Worm (Caenorhabditis elegans): ENCODE results near the gene acer-1.

Gene acer-1

DNA sequence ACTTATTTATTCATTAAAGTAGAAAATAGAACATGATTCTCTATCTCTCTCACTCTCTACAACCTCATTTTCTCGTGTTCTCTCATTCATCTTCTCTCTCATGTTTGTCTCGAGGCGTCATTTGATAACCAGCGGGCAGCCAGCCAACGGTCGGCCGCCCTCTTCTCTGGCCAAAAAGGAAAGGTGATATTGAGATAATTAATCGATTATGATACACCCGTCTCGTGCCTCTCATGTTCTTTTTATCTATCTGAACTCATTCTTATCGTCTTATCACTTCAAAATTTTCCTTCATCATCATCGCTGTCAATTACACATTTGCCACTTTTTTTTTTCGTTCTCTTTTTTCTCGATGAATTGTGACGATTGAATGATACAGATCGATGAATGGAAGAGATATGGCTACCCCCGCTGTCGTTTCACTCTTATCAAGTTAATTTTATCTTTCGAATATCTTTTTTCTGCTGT, 47.5 kb downstream of the acer-1 start (continued):
- TF ChIP-seq nhr-76 (tag; optimal IDR thresholded peaks at IDR 0.05) (peak; percentile 44), elt-3 (tag; optimal IDR thresholded peaks at IDR 0.05) (peak; percentile 73 to 97 (median 76)), ceh-16 (tag; optimal IDR thresholded peaks at IDR 0.05) (no peak), fkh-2 (tag; optimal IDR thresholded peaks at IDR 0.05) (no peak), egl-27 (tag; optimal IDR thresholded peaks at IDR 0.05) (peak; percentile 99), zag-1 (tag; optimal IDR thresholded peaks at IDR 0.05) (no peak), nhr-28 (tag; optimal IDR thresholded peaks at IDR 0.05) (no peak), unc-62 (GFP tag; optimal IDR thresholded peaks at IDR 0.05) (peak; percentile 73), pha-4 (tag; optimal IDR thresholded peaks at IDR 0.05) (peak; percentile 93), unc-39 (tag; optimal IDR thresholded peaks at IDR 0.05) (no peak), nhr-43 (tag; optimal IDR thresholded peaks at IDR 0.05; ENCODE audit: poor library complexity, severe bottlenecking) (peak; percentile 95)

- TF ChIP-seq eor-1 (tag; optimal IDR thresholded peaks at IDR 0.05), result no peak
- TF ChIP-seq pqm-1 (tag; optimal IDR thresholded peaks at IDR 0.05), result no peak
- no peak for TF ChIP-seq ZK546.5 (tag; optimal IDR thresholded peaks at IDR 0.05)
- no peak for TF ChIP-seq jun-1 (tag; optimal IDR thresholded peaks at IDR 0.05)
- TF ChIP-seq egl-27 (tag; optimal IDR thresholded peaks at IDR 0.05), result no peak
- TF ChIP-seq sea-2 (GFP tag; optimal IDR thresholded peaks at IDR 0.05), result no peak
- TF ChIP-seq R02D3.7 (tag; optimal IDR thresholded peaks at IDR 0.05), result no peak
- TF ChIP-seq nhr-77 (tag; optimal IDR thresholded peaks at IDR 0.05), result no peak
- TF ChIP-seq fos-1 (tag; optimal IDR thresholded peaks at IDR 0.05), result no peak
- no peak for TF ChIP-seq tbx-2 (tag; optimal IDR thresholded peaks at IDR 0.05)
- no peak for TF ChIP-seq hmg-11 (tag; optimal IDR thresholded peaks at IDR 0.05)
- no peak for TF ChIP-seq ztf-11 (tag; optimal IDR thresholded peaks at IDR 0.05)
These were observed 48.2 kb downstream of the acer-1 start for ce11 chrII:6842009-6842408.

- peak; percentile 28 for TF ChIP-seq elt-2 (tag; optimal IDR thresholded peaks at IDR 0.05)
- no peak for TF ChIP-seq hmg-11 (tag; optimal IDR thresholded peaks at IDR 0.05)
- TF ChIP-seq egl-5 (tag; optimal IDR thresholded peaks at IDR 0.05), result peak; percentile 89
- no peak for TF ChIP-seq nhr-25 (tag; optimal IDR thresholded peaks at IDR 0.05)
- peak; percentile 59 for TF ChIP-seq egl-27 (tag; optimal IDR thresholded peaks at IDR 0.05)
These were observed 49.1 kb downstream of the acer-1 start for ce11 chrII:6841102-6841501.

DNA sequence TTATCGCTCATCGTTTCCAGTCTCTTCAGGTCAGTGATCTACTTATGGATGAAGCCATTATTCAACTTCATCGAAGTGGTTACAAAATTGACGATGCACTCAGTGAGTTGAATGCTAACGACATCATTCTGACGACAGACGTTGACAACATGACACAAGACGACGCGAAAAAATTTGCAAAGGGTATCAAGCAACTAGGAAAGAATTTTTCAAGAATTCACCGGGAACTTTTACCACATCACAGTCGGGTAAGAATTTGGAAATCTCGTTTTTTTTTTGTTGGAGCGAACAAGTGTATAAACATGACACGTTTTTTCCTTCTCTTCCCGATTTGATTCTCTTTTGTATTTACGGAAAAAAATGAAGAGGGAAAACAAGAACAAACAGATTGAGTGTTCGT, 49.5 kb downstream of the acer-1 start:
- TF ChIP-seq pha-4 (tag; optimal IDR thresholded peaks at IDR 0.05) (peak; percentile 85), lin-15B (tag; optimal IDR thresholded peaks at IDR 0.05) (no peak)

ce11 chrII:6838977-6839376, 51.2 kb downstream of the acer-1 start:
- TF ChIP-seq elt-1 (tag; optimal IDR thresholded peaks at IDR 0.05), result peak; percentile 42
- peak; percentile 64 for TF ChIP-seq nfya-1 (tag; optimal IDR thresholded peaks at IDR 0.05; ENCODE audit: insufficient read depth)
- no peak for TF ChIP-seq nhr-23 (tag; optimal IDR thresholded peaks at IDR 0.05)
- no peak for TF ChIP-seq eor-1 (tag; optimal IDR thresholded peaks at IDR 0.05)
- TF ChIP-seq skn-1 (tag; optimal IDR thresholded peaks at IDR 0.05), result no peak
- TF ChIP-seq tbx-2 (tag; optimal IDR thresholded peaks at IDR 0.05), result peak; percentile 26
- no peak for TF ChIP-seq nhr-237 (tag; optimal IDR thresholded peaks at IDR 0.05)
- no peak for TF ChIP-seq hmg-11 (tag; optimal IDR thresholded peaks at IDR 0.05)
- TF ChIP-seq nhr-12 (tag; optimal IDR thresholded peaks at IDR 0.05), result no peak
- peak; percentile 39 for TF ChIP-seq elt-2 (tag; optimal IDR thresholded peaks at IDR 0.05)
- peak; percentile 40 for TF ChIP-seq unc-62 (GFP tag; optimal IDR thresholded peaks at IDR 0.05)
- TF ChIP-seq nhr-67 (tag; optimal IDR thresholded peaks at IDR 0.05), result no peak
- TF ChIP-seq fkh-2 (tag; optimal IDR thresholded peaks at IDR 0.05), result no peak
- peak; percentile 75 for TF ChIP-seq lin-39 (tag; optimal IDR thresholded peaks at IDR 0.05)
- TF ChIP-seq nhr-76 (tag; optimal IDR thresholded peaks at IDR 0.05), result no peak
- no peak for TF ChIP-seq mml-1 (tag; optimal IDR thresholded peaks at IDR 0.05)

All from whole organism, L3 larva.